Worm (Caenorhabditis elegans) whole organism, young adult: ENCODE results near the gene micu-1.

Experiments
- B0019.2 ChIP-seq: fragments of 200-800 bp; sonication (Bioruptor generic); conservative IDR thresholded peaks from 2 replicates; pipeline ENCODE4 v1.3.6; 2022; ENCODE audit warnings: missing genetic modification reagents, missing genetic modification characterization, missing compliant biosample characterization
- B0261.1 ChIP-seq: sonication (generic microtip); optimal IDR thresholded peaks from 2 replicates; lab custom pipeline; 2016; ENCODE audit warnings: mild to moderate bottlenecking, missing genetic modification characterization, moderate library complexity, missing compliant biosample characterization
- B0336.3 ChIP-seq: fragments of 200-800 bp; sonication (Bioruptor generic); IDR thresholded peaks from 2 replicates; pipeline ENCODE4 v1.3.6; 2022; ENCODE audit warnings: missing genetic modification characterization, missing compliant biosample characterization
- C17E4.6 ChIP-seq: fragments of 200-800 bp; sonication (Bioruptor generic); IDR thresholded peaks from 2 replicates; pipeline ENCODE4 v1.3.6; 2022; ENCODE audit warnings: missing genetic modification reagents, missing genetic modification characterization, missing compliant biosample characterization
- F23B12.7 ChIP-seq: sonication (generic microtip); optimal IDR thresholded peaks from 2 replicates; lab custom pipeline; 2017; ENCODE audit warnings: missing genetic modification characterization, mild to moderate bottlenecking, missing compliant biosample characterization, antibody characterized with exemption, moderate library complexity; ENCODE audit not compliant: insufficient read depth
- F33H1.4 ChIP-seq: fragments of 200-800 bp; sonication (Bioruptor generic); IDR thresholded peaks from 2 replicates; pipeline ENCODE4 v1.3.6; 2022; ENCODE audit warnings: missing genetic modification reagents, missing genetic modification characterization, missing compliant biosample characterization
- F37B4.10 ChIP-seq: fragments of 200-800 bp; sonication (Bioruptor generic); IDR thresholded peaks from 2 replicates; pipeline ENCODE4 v1.3.6; 2022; ENCODE audit warnings: missing genetic modification characterization, missing compliant biosample characterization
- F52B5.7 ChIP-seq: sonication (generic microtip); optimal IDR thresholded peaks from 2 replicates; lab custom pipeline; 2016; ENCODE audit warnings: mild to moderate bottlenecking, missing genetic modification characterization, missing compliant biosample characterization
- F57C9.4 ChIP-seq: sonication (generic microtip); optimal IDR thresholded peaks from 2 replicates; lab custom pipeline; 2017; ENCODE audit warnings: mild to moderate bottlenecking, missing genetic modification characterization, missing compliant biosample characterization
- T26A5.8 ChIP-seq: sonication (generic microtip); optimal IDR thresholded peaks from 2 replicates; lab custom pipeline; 2016; ENCODE audit warnings: missing genetic modification characterization, missing compliant biosample characterization
- Y56A3A.18 ChIP-seq: fragments of 200-800 bp; sonication (Bioruptor generic); IDR thresholded peaks from 2 replicates; pipeline ENCODE4 v1.3.6; 2022; ENCODE audit warnings: missing genetic modification reagents, missing genetic modification characterization, missing compliant biosample characterization
- Y79H2A.3 ChIP-seq: fragments of 200-800 bp; sonication (Bioruptor generic); conservative IDR thresholded peaks from 2 replicates; pipeline ENCODE4 v1.3.6; 2022; ENCODE audit warnings: missing genetic modification reagents, missing genetic modification characterization, missing compliant biosample characterization
- ZK185.1 ChIP-seq: sonication (generic microtip); optimal IDR thresholded peaks from 2 replicates; lab custom pipeline; 2016; ENCODE audit warnings: mild to moderate bottlenecking, missing genetic modification characterization, missing compliant biosample characterization; ENCODE audit not compliant: poor library complexity, severe bottlenecking
- akir-1 ChIP-seq: fragments of 200-800 bp; sonication (Bioruptor generic); optimal IDR thresholded peaks from 2 replicates; lab custom pipeline; 2018; ENCODE audit warnings: mild to moderate bottlenecking, missing genetic modification characterization, moderate library complexity, missing compliant biosample characterization
- ama-1 ChIP-seq, 3 experiments: fragments of 150-350 bp in 1 of 3; sonication (generic microtip) in 2 of 3; optimal IDR thresholded peaks; 2 replicates each; lab custom pipeline; 2014 to 2018; ENCODE audit warnings: missing biosample characterization in 2 of 3, missing genetic modification characterization in 2 of 3, missing genetic modification reagents in 2 of 3
- aptf-3 ChIP-seq: fragments of 200-800 bp; sonication (Bioruptor generic); IDR thresholded peaks from 2 replicates; pipeline ENCODE4 v1.3.6; 2022; ENCODE audit warnings: missing genetic modification characterization, missing compliant biosample characterization
- athp-1 ChIP-seq: sonication (generic microtip); optimal IDR thresholded peaks from 2 replicates; lab custom pipeline; 2017; ENCODE audit warnings: mild to moderate bottlenecking, missing genetic modification characterization, missing compliant biosample characterization
- ccch-3 ChIP-seq: fragments of 200-800 bp; sonication (Bioruptor generic); optimal IDR thresholded peaks from 2 replicates; lab custom pipeline; 2018; ENCODE audit warnings: mild to moderate bottlenecking, missing genetic modification characterization, missing compliant biosample characterization
- chd-7 ChIP-seq: sonication (generic microtip); optimal IDR thresholded peaks from 2 replicates; lab custom pipeline; 2016; ENCODE audit warnings: mild to moderate bottlenecking, missing genetic modification characterization, moderate library complexity, missing compliant biosample characterization
- die-1 ChIP-seq: sonication (generic microtip); optimal IDR thresholded peaks from 2 replicates; lab custom pipeline; 2016; ENCODE audit warnings: missing genotype, mild to moderate bottlenecking, missing genetic modification characterization, missing compliant biosample characterization
- dpl-1 ChIP-seq: fragments of 150-350 bp; optimal IDR thresholded peaks from 2 replicates; lab custom pipeline; 2014; ENCODE audit warnings: missing biosample characterization, missing genetic modification reagents, missing genetic modification characterization
- egl-44 ChIP-seq: fragments of 200-800 bp; sonication (Bioruptor generic); IDR thresholded peaks from 2 replicates; pipeline ENCODE4 v1.3.6; 2022; ENCODE audit warnings: missing genetic modification reagents, missing genetic modification characterization, missing compliant biosample characterization
- egrh-3 ChIP-seq: fragments of 200-800 bp; sonication (Bioruptor generic); IDR thresholded peaks from 2 replicates; pipeline ENCODE4 v1.3.6; 2022; ENCODE audit warnings: missing genetic modification reagents, missing genetic modification characterization, missing compliant biosample characterization
- ets-4 ChIP-seq: fragments of 200-800 bp; sonication (Bioruptor generic); optimal IDR thresholded peaks from 2 replicates; lab custom pipeline; 2018; ENCODE audit warnings: mild to moderate bottlenecking, missing genetic modification characterization, missing compliant biosample characterization
- hlh-12 ChIP-seq: sonication (generic microtip); optimal IDR thresholded peaks from 2 replicates; lab custom pipeline; 2016; ENCODE audit warnings: missing genetic modification characterization, missing compliant biosample characterization
- let-526 ChIP-seq: fragments of 200-800 bp; sonication (Bioruptor generic); IDR thresholded peaks from 2 replicates; pipeline ENCODE4 v1.3.6; 2022; ENCODE audit warnings: missing genetic modification reagents, missing genetic modification characterization, missing compliant biosample characterization
- lin-54 ChIP-seq: fragments of 200-800 bp; sonication (Bioruptor generic); optimal IDR thresholded peaks from 2 replicates; lab custom pipeline; 2018; ENCODE audit warnings: mild to moderate bottlenecking, missing genetic modification characterization, missing compliant biosample characterization
- lsl-1 ChIP-seq: fragments of 200-800 bp; sonication (Bioruptor generic); optimal IDR thresholded peaks from 2 replicates; lab custom pipeline; 2018; ENCODE audit warnings: mild to moderate bottlenecking, missing genetic modification characterization, moderate library complexity, missing compliant biosample characterization
- lsy-27 ChIP-seq: sonication (generic microtip); optimal IDR thresholded peaks from 2 replicates; lab custom pipeline; 2017; ENCODE audit warnings: missing genetic modification characterization, mild to moderate bottlenecking, missing compliant biosample characterization, antibody characterized with exemption, missing genotype, borderline replicate concordance; ENCODE audit not compliant: insufficient read depth
- madf-3 ChIP-seq: fragments of 200-800 bp; sonication (Bioruptor generic); IDR thresholded peaks from 2 replicates; pipeline ENCODE4 v1.3.6; 2022; ENCODE audit warnings: missing genetic modification reagents, missing genetic modification characterization, missing compliant biosample characterization
- madf-8 ChIP-seq: fragments of 200-800 bp; sonication (Bioruptor generic); conservative IDR thresholded peaks from 2 replicates; pipeline ENCODE4 v1.3.6; 2022; ENCODE audit warnings: missing genetic modification reagents, missing genetic modification characterization, missing compliant biosample characterization
- mes-4 ChIP-seq: sonication (generic microtip); optimal IDR thresholded peaks from 2 replicates; lab custom pipeline; 2016; ENCODE audit warnings: missing genotype, missing genetic modification characterization, missing compliant biosample characterization
- nfya-1 ChIP-seq: sonication (generic microtip); optimal IDR thresholded peaks from 2 replicates; lab custom pipeline; 2017; ENCODE audit warnings: antibody characterized with exemption, missing compliant biosample characterization, missing genetic modification characterization, borderline replicate concordance; ENCODE audit not compliant: insufficient read depth
- nhr-120 ChIP-seq: fragments of 200-800 bp; sonication (Bioruptor generic); IDR thresholded peaks from 2 replicates; pipeline ENCODE4 v1.3.6; 2022; ENCODE audit warnings: missing genetic modification characterization, missing compliant biosample characterization
- nhr-27 ChIP-seq: fragments of 200-800 bp; sonication (Bioruptor generic); optimal IDR thresholded peaks from 2 replicates; lab custom pipeline; 2018; ENCODE audit warnings: mild to moderate bottlenecking, missing genetic modification characterization, moderate library complexity, missing compliant biosample characterization
- nhr-80 ChIP-seq: sonication (generic microtip); optimal IDR thresholded peaks from 2 replicates; lab custom pipeline; 2016; ENCODE audit warnings: missing genetic modification characterization, missing compliant biosample characterization
- nhr-90 ChIP-seq: sonication (generic microtip); optimal IDR thresholded peaks from 2 replicates; lab custom pipeline; 2016; ENCODE audit warnings: missing genotype, mild to moderate bottlenecking, missing genetic modification characterization, missing compliant biosample characterization
- pbrm-1 ChIP-seq: fragments of 200-800 bp; sonication (Bioruptor generic); IDR thresholded peaks from 2 replicates; pipeline ENCODE4 v1.3.6; 2022; ENCODE audit warnings: missing genetic modification reagents, missing genetic modification characterization, missing compliant biosample characterization
- pha-4 ChIP-seq: fragments of 150-350 bp; sonication (generic microtip); optimal IDR thresholded peaks from 2 replicates; lab custom pipeline; 2014; ENCODE audit warnings: missing biosample characterization, missing genetic modification reagents, missing genetic modification characterization
- sea-2 ChIP-seq: fragments of 200-800 bp; sonication (Bioruptor generic); IDR thresholded peaks from 2 replicates; pipeline ENCODE4 v1.3.6; 2022; ENCODE audit warnings: missing genetic modification characterization, missing compliant biosample characterization
- snpc-3.4 ChIP-seq: sonication (generic microtip); optimal IDR thresholded peaks from 2 replicates; lab custom pipeline; 2017; ENCODE audit warnings: missing genetic modification characterization, mild to moderate bottlenecking, missing compliant biosample characterization, antibody characterized with exemption, moderate library complexity, missing genotype, missing genetic modification reagents
- somi-1 ChIP-seq: fragments of 200-800 bp; sonication (Bioruptor generic); optimal IDR thresholded peaks from 2 replicates; lab custom pipeline; 2018; ENCODE audit warnings: mild to moderate bottlenecking, missing genetic modification characterization, missing compliant biosample characterization
- tbp1 ChIP-seq: fragments of 200-800 bp; sonication (Bioruptor generic); optimal IDR thresholded peaks from 2 replicates; lab custom pipeline; 2018; ENCODE audit warnings: mild to moderate bottlenecking, missing genetic modification characterization, missing compliant biosample characterization
- tbx-9 ChIP-seq: sonication (generic microtip); optimal IDR thresholded peaks from 2 replicates; lab custom pipeline; 2016; ENCODE audit warnings: borderline replicate concordance, missing genetic modification characterization, inconsistent platforms, missing compliant biosample characterization
- unc-130 ChIP-seq: sonication (generic microtip); optimal IDR thresholded peaks from 2 replicates; lab custom pipeline; 2016; ENCODE audit warnings: missing genetic modification reagents, missing genetic modification characterization, missing compliant biosample characterization
- unc-62 ChIP-seq: fragments of 150-350 bp; optimal IDR thresholded peaks from 2 replicates; lab custom pipeline; 2014; ENCODE audit warnings: missing biosample characterization, missing genetic modification reagents, missing genetic modification characterization
- zfh-2 ChIP-seq: fragments of 200-800 bp; sonication (Bioruptor generic); conservative IDR thresholded peaks from 2 replicates; pipeline ENCODE4 v1.3.6; 2022; ENCODE audit warnings: missing genetic modification reagents, missing genetic modification characterization, missing compliant biosample characterization
- ztf-18 ChIP-seq: sonication (generic microtip); optimal IDR thresholded peaks from 2 replicates; lab custom pipeline; 2016; ENCODE audit warnings: missing genotype, mild to moderate bottlenecking, missing genetic modification characterization, missing compliant biosample characterization
- ztf-26 ChIP-seq: sonication (generic microtip); optimal IDR thresholded peaks from 2 replicates; lab custom pipeline; 2017; ENCODE audit warnings: missing genetic modification characterization, missing compliant biosample characterization

Gene micu-1

DNA sequence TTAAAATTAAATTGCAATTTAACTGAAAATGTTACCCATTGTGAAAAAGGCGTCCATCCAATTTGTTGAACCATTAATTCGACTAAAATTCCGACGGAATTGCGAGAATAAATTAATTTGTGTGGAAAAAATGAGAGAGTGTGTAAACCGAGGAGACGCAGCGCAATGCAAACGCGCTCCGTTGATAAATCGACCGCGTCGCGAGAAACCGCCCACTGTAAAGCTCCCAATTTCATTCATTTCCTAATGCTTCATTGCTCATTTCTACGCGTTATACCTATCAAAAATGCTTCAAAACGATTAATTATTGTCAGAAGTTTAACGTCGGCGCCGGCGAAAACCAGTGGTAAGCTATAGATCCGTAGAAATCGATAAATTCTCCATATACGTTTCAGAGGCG is at the start of gene micu-1, which contains the start of gene Y67H2A.2 (continued):
- TF ChIP-seq egrh-3 (GFP tag; lab: Robert Waterston, UW): no peak
- TF ChIP-seq hlh-12 (tag; lab: Kevin White, UChicago): no peak
- no peak for TF ChIP-seq dpl-1 (GFP tag; lab: Kevin White, UChicago)
- TF ChIP-seq ets-4 (GFP tag; lab: Kevin White, UChicago): no peak
- no peak for TF ChIP-seq aptf-3 (GFP tag; lab: Robert Waterston, UW)
- no peak for TF ChIP-seq ZK185.1 (tag; lab: Kevin White, UChicago)
- no peak for TF ChIP-seq F37B4.10 (GFP tag; lab: Robert Waterston, UW)
- no peak for TF ChIP-seq nhr-80 (tag; lab: Kevin White, UChicago)
- no peak for TF ChIP-seq lsy-27
- no peak for TF ChIP-seq ztf-18 (tag; lab: Kevin White, UChicago)
- TF ChIP-seq B0019.2 (GFP tag; lab: Robert Waterston, UW): no peak
- TF ChIP-seq F33H1.4: peak; percentile 50
- no peak for TF ChIP-seq athp-1 (tag; lab: Kevin White, UChicago)
- peak; percentile 3 for TF ChIP-seq F23B12.7 (tag; lab: Kevin White, UChicago)
- TF ChIP-seq egl-44: no peak
- no peak for TF ChIP-seq Y56A3A.18
- TF ChIP-seq somi-1 (GFP tag; lab: Kevin White, UChicago): no peak
- no peak for TF ChIP-seq let-526 (GFP tag; lab: Robert Waterston, UW)
- TF ChIP-seq die-1 (tag; lab: Kevin White, UChicago): no peak
- TF ChIP-seq nhr-27 (tag; lab: Kevin White, UChicago): no peak
- no peak for TF ChIP-seq pha-4
- no peak for TF ChIP-seq tbx-9 (tag; lab: Kevin White, UChicago)
- no peak for TF ChIP-seq zfh-2 (GFP tag; lab: Robert Waterston, UW)
- TF ChIP-seq chd-7 (tag; lab: Kevin White, UChicago): no peak
- peak; percentile 36 for TF ChIP-seq tbp1 (GFP tag; lab: Kevin White, UChicago)
- no peak for TF ChIP-seq sea-2
- no peak for TF ChIP-seq nfya-1 (tag; lab: Kevin White, UChicago)
- TF ChIP-seq madf-3 (GFP tag; lab: Robert Waterston, UW): 0 out of 2 replicates have a peak, but pooled peaks have one; percentile 32
- no peak for TF ChIP-seq unc-62 (GFP tag; lab: Kevin White, UChicago)
- TF ChIP-seq pbrm-1 (GFP tag; lab: Robert Waterston, UW): peak; percentile 66; the same call in 1 of the 2 replicates
- TF ChIP-seq ztf-26 (tag; lab: Kevin White, UChicago): no peak
- TF ChIP-seq F57C9.4 (tag; lab: Kevin White, UChicago): no peak
- TF ChIP-seq akir-1 (GFP tag; lab: Kevin White, UChicago): no peak
- peak; percentile 40 for TF ChIP-seq lsl-1 (GFP tag; lab: Kevin White, UChicago)
- no peak for TF ChIP-seq mes-4 (tag; lab: Kevin White, UChicago)
- no peak for TF ChIP-seq nhr-120 (GFP tag; lab: Robert Waterston, UW)
- TF ChIP-seq C17E4.6: no peak
- TF ChIP-seq nhr-90: no peak
- TF ChIP-seq lin-54 (GFP tag; lab: Kevin White, UChicago): peak; percentile 40
- no peak for TF ChIP-seq Y79H2A.3
- no peak for TF ChIP-seq ccch-3 (GFP tag; lab: Kevin White, UChicago)
- no peak for TF ChIP-seq T26A5.8
- TF ChIP-seq unc-130 (GFP tag; lab: Kevin White, UChicago): no peak
- TF ChIP-seq ama-1 (optimal IDR thresholded peaks at IDR 0.05; lab: Kevin White, UChicago): no peak
- TF ChIP-seq ama-1 (GFP tag; optimal IDR thresholded peaks at IDR 0.05; lab: Kevin White, UChicago): no peak
- peak; percentile 11 for TF ChIP-seq snpc-3.4 (tag; lab: Kevin White, UChicago)
- no peak for TF ChIP-seq F52B5.7
- TF ChIP-seq B0261.1 (tag; lab: Kevin White, UChicago): no peak
- no peak for TF ChIP-seq madf-8 (GFP tag; lab: Robert Waterston, UW)
- TF ChIP-seq B0336.3 (GFP tag; lab: Robert Waterston, UW): 0 out of 2 replicates have a peak, but pooled peaks have one; percentile 33
